Worm (Caenorhabditis elegans) whole organism, mixed stage, embryonic: Measurements from ENCODE around the gene K10D11.6.

Source experiments
- ceh-83 ChIP-seq: fragments of 200-800 bp; sonication (Bioruptor generic); optimal IDR thresholded peaks from 2 replicates; lab custom pipeline; 2018; ENCODE audit warnings: mild to moderate bottlenecking, missing genetic modification characterization, missing compliant biosample characterization
- ces-1 ChIP-seq: fragments of 150-350 bp; optimal IDR thresholded peaks from 2 replicates; lab custom pipeline; 2014; ENCODE audit warnings: missing biosample characterization, missing genetic modification reagents, missing genetic modification characterization
- ham-2 ChIP-seq: fragments of 200-800 bp; sonication (Bioruptor generic); optimal IDR thresholded peaks from 2 replicates; lab custom pipeline; 2018; ENCODE audit warnings: mild to moderate bottlenecking, missing genetic modification characterization, missing compliant biosample characterization
- nhr-12 ChIP-seq: fragments of 150-350 bp; optimal IDR thresholded peaks from 2 replicates; lab custom pipeline; 2014; ENCODE audit warnings: missing biosample characterization, missing genetic modification characterization
- snpc-4 ChIP-seq: fragments of 150-350 bp; optimal IDR thresholded peaks from 2 replicates; lab custom pipeline; 2014; ENCODE audit warnings: missing biosample characterization, missing genetic modification characterization
- unc-62 ChIP-seq: fragments of 150-350 bp; optimal IDR thresholded peaks from 2 replicates; lab custom pipeline; 2014; ENCODE audit warnings: missing biosample characterization, missing genetic modification reagents, missing genetic modification characterization

- TF ChIP-seq unc-62 (peak; percentile 10), snpc-4 (tag; lab: Kevin White, UChicago) (no peak), nhr-12 (tag; lab: Kevin White, UChicago) (no peak), ces-1 (GFP tag; lab: Kevin White, UChicago) (peak; percentile 75), ceh-83 (GFP tag; lab: Kevin White, UChicago) (no peak), ham-2 (GFP tag; lab: Kevin White, UChicago) (no peak)
Measured at ce11 chrIV:13027801-13028641, 38.8 kb upstream of the K10D11.6 start.
